Worm (Caenorhabditis elegans) whole organism, L1 larva: ENCODE data around the gene hipr-1.
A peak's percentile ranks its signal among the peaks of the same experiment; 100 is the strongest.

Source experiments
- C34B4.2 ChIP-seq: sonication (generic microtip); optimal IDR thresholded peaks from 2 replicates; lab custom pipeline; 2017; ENCODE audit warnings: mild to moderate bottlenecking, missing genetic modification characterization, missing compliant biosample characterization
- F16B12.6 ChIP-seq: fragments of 150-350 bp; optimal IDR thresholded peaks from 2 replicates; lab custom pipeline; 2014; ENCODE audit warnings: missing biosample characterization, missing genetic modification characterization
- Y116A8C.19 ChIP-seq: sonication (generic microtip); optimal IDR thresholded peaks from 2 replicates; lab custom pipeline; 2016; ENCODE audit warnings: missing compliant biosample characterization, missing genetic modification characterization, borderline replicate concordance
- aly-2 ChIP-seq: fragments of 150-350 bp; optimal IDR thresholded peaks from 2 replicates; lab custom pipeline; 2014; ENCODE audit warnings: missing biosample characterization, missing genetic modification characterization
- blmp-1 ChIP-seq: fragments of 150-350 bp; optimal IDR thresholded peaks from 2 replicates; lab custom pipeline; 2014; ENCODE audit warnings: missing biosample characterization, missing genetic modification characterization
- ceh-88 ChIP-seq: fragments of 200-800 bp; sonication (Bioruptor generic); IDR thresholded peaks from 2 replicates; pipeline ENCODE4 v1.3.6; 2022; ENCODE audit warnings: missing genetic modification characterization, missing compliant biosample characterization
- ces-1 ChIP-seq: fragments of 150-350 bp; optimal IDR thresholded peaks from 2 replicates; lab custom pipeline; 2014; ENCODE audit warnings: missing biosample characterization, missing genetic modification reagents, missing genetic modification characterization
- efl-1 ChIP-seq, 4 experiments: fragments of 150-350 bp; optimal IDR thresholded peaks in 3 of 4; peaks in 1 of 4; 1 replicate in 1 of 4; 2 replicates in 3 of 4; lab custom pipeline; 2014; ENCODE audit warnings: missing biosample characterization in 2 of 4, missing genetic modification characterization in 2 of 4, missing genetic modification reagents in 2 of 4
- efl-3 ChIP-seq: fragments of 200-800 bp; sonication (Bioruptor generic); optimal IDR thresholded peaks from 2 replicates; lab custom pipeline; 2018; ENCODE audit warnings: mild to moderate bottlenecking, missing genetic modification characterization, missing compliant biosample characterization
- elt-2 ChIP-seq: sonication (generic microtip); optimal IDR thresholded peaks from 2 replicates; lab custom pipeline; 2016; ENCODE audit warnings: missing genetic modification characterization, mild to moderate bottlenecking, inconsistent platforms, missing compliant biosample characterization, missing genetic modification reagents
- fkh-10 ChIP-seq: sonication (generic microtip); optimal IDR thresholded peaks from 2 replicates; lab custom pipeline; 2017; ENCODE audit warnings: missing biosample characterization, missing genetic modification reagents, missing genetic modification characterization
- fkh-4 ChIP-seq: sonication (generic microtip); optimal IDR thresholded peaks from 2 replicates; lab custom pipeline; 2016; ENCODE audit warnings: missing compliant biosample characterization, missing genetic modification characterization, borderline replicate concordance
- fos-1 ChIP-seq: fragments of 150-350 bp; optimal IDR thresholded peaks from 2 replicates; lab custom pipeline; 2014; ENCODE audit warnings: missing biosample characterization, missing genetic modification characterization
- grh-1 ChIP-seq: fragments of 200-800 bp; sonication (Bioruptor generic); IDR thresholded peaks from 2 replicates; pipeline ENCODE4 v1.3.6; 2022; ENCODE audit warnings: missing genetic modification reagents, missing genetic modification characterization, missing compliant biosample characterization
- hlh-17 ChIP-seq: fragments of 200-800 bp; sonication (Bioruptor generic); optimal IDR thresholded peaks from 2 replicates; lab custom pipeline; 2018; ENCODE audit warnings: missing genetic modification characterization, mild to moderate bottlenecking, missing compliant biosample characterization, moderate library complexity, borderline replicate concordance
- hpl-2 ChIP-seq: fragments of 150-350 bp; optimal IDR thresholded peaks from 2 replicates; lab custom pipeline; 2014; ENCODE audit warnings: missing biosample characterization, missing genetic modification reagents, missing genetic modification characterization
- irx-1 ChIP-seq: sonication (generic microtip); optimal IDR thresholded peaks from 2 replicates; lab custom pipeline; 2016; ENCODE audit warnings: missing genetic modification characterization, missing compliant biosample characterization
- lin-15B ChIP-seq: fragments of 150-350 bp; sonication (generic microtip); optimal IDR thresholded peaks from 3 replicates; lab custom pipeline; 2014; ENCODE audit warnings: missing biosample characterization, missing genetic modification characterization
- lin-35 ChIP-seq, 2 experiments: fragments of 150-350 bp; optimal IDR thresholded peaks; 2 replicates each; lab custom pipeline; 2014; ENCODE audit warnings: missing biosample characterization in 2 of 2, missing genetic modification characterization in 2 of 2, missing genetic modification reagents in 2 of 2
- lir-3 ChIP-seq: sonication (generic microtip); optimal IDR thresholded peaks from 2 replicates; lab custom pipeline; 2016; ENCODE audit warnings: mild to moderate bottlenecking, missing genetic modification characterization, moderate library complexity, missing compliant biosample characterization; ENCODE audit not compliant: poor library complexity
- lsy-2 ChIP-seq, 2 experiments: fragments of 150-350 bp; optimal IDR thresholded peaks; 2 replicates each; lab custom pipeline; 2014; ENCODE audit warnings: missing biosample characterization in 2 of 2, missing genetic modification characterization in 2 of 2
- mab-9 ChIP-seq: fragments of 200-800 bp; sonication (Bioruptor generic); IDR thresholded peaks from 2 replicates; pipeline ENCODE4 v1.3.6; 2022; ENCODE audit warnings: missing genetic modification reagents, missing genetic modification characterization, missing compliant biosample characterization
- mdl-1 ChIP-seq, 2 experiments: fragments of 150-350 bp; optimal IDR thresholded peaks; 2 replicates each; lab custom pipeline; 2014 to 2017; ENCODE audit warnings: missing biosample characterization in 2 of 2, missing genetic modification characterization in 2 of 2, inconsistent platforms in 1 of 2
- mef-2 ChIP-seq: fragments of 150-350 bp; optimal IDR thresholded peaks from 2 replicates; lab custom pipeline; 2014; ENCODE audit warnings: missing biosample characterization, missing genetic modification characterization
- nhr-11 ChIP-seq: fragments of 150-350 bp; optimal IDR thresholded peaks from 2 replicates; lab custom pipeline; 2014; ENCODE audit warnings: missing biosample characterization, missing genetic modification characterization
- nhr-12 ChIP-seq: sonication (generic microtip); optimal IDR thresholded peaks from 2 replicates; lab custom pipeline; 2017; ENCODE audit warnings: missing biosample characterization, missing genetic modification characterization
- nhr-20 ChIP-seq: sonication (generic microtip); optimal IDR thresholded peaks from 2 replicates; lab custom pipeline; 2016; ENCODE audit warnings: mild to moderate bottlenecking, missing genetic modification characterization, missing compliant biosample characterization
- nhr-28 ChIP-seq: fragments of 150-350 bp; optimal IDR thresholded peaks from 2 replicates; lab custom pipeline; 2014; ENCODE audit warnings: missing biosample characterization, missing genetic modification characterization
- nhr-47 ChIP-seq: sonication (generic microtip); optimal IDR thresholded peaks from 2 replicates; lab custom pipeline; 2016; ENCODE audit warnings: mild to moderate bottlenecking, missing genetic modification characterization, moderate library complexity, missing compliant biosample characterization
- nhr-76 ChIP-seq: sonication (generic microtip); optimal IDR thresholded peaks from 2 replicates; lab custom pipeline; 2017; ENCODE audit warnings: missing biosample characterization, missing genetic modification characterization
- nhr-84 ChIP-seq: sonication (generic microtip); optimal IDR thresholded peaks from 2 replicates; lab custom pipeline; 2017; ENCODE audit warnings: missing biosample characterization, missing genetic modification characterization
- pag-3 ChIP-seq: sonication (generic microtip); optimal IDR thresholded peaks from 2 replicates; lab custom pipeline; 2017; ENCODE audit warnings: missing genetic modification characterization, mild to moderate bottlenecking, missing compliant biosample characterization, antibody characterized with exemption, borderline replicate concordance; ENCODE audit not compliant: insufficient read depth
- skn-1 ChIP-seq: fragments of 150-350 bp; optimal IDR thresholded peaks from 2 replicates; lab custom pipeline; 2014; ENCODE audit warnings: missing biosample characterization, missing genetic modification characterization
- swsn-7 ChIP-seq: sonication (generic microtip); optimal IDR thresholded peaks from 2 replicates; lab custom pipeline; 2016; ENCODE audit warnings: missing genetic modification characterization, missing compliant biosample characterization
- unc-130 ChIP-seq: fragments of 150-350 bp; optimal IDR thresholded peaks from 2 replicates; lab custom pipeline; 2017; ENCODE audit warnings: missing biosample characterization, missing genetic modification characterization, inconsistent platforms
- unc-62 ChIP-seq: fragments of 150-350 bp; optimal IDR thresholded peaks from 2 replicates; lab custom pipeline; 2014; ENCODE audit warnings: missing biosample characterization, missing genetic modification reagents, missing genetic modification characterization
- unc-86 ChIP-seq: sonication (generic microtip); optimal IDR thresholded peaks from 2 replicates; lab custom pipeline; 2016; ENCODE audit warnings: missing genetic modification characterization, missing compliant biosample characterization
- unc-98 ChIP-seq: fragments of 200-800 bp; sonication (Bioruptor generic); IDR thresholded peaks from 2 replicates; pipeline ENCODE4 v1.3.6; 2022; ENCODE audit warnings: missing genetic modification characterization, missing compliant biosample characterization
- vab-15 ChIP-seq: sonication (generic microtip); optimal IDR thresholded peaks from 2 replicates; lab custom pipeline; 2017; ENCODE audit warnings: missing genotype, mild to moderate bottlenecking, missing genetic modification characterization, missing compliant biosample characterization
- zip-4 ChIP-seq: fragments of 200-800 bp; sonication (Bioruptor generic); optimal IDR thresholded peaks from 2 replicates; lab custom pipeline; 2018; ENCODE audit warnings: mild to moderate bottlenecking, missing genetic modification characterization, moderate library complexity, missing compliant biosample characterization
- ztf-11 ChIP-seq, 2 experiments: sonication (generic microtip); optimal IDR thresholded peaks; 2 replicates each; lab custom pipeline; 2016 to 2017; ENCODE audit warnings: missing genetic modification characterization in 2 of 2, missing biosample characterization in 1 of 2, missing compliant biosample characterization in 1 of 2
- ztf-4 ChIP-seq: fragments of 150-350 bp; optimal IDR thresholded peaks from 2 replicates; lab custom pipeline; 2014; ENCODE audit warnings: missing biosample characterization, missing genetic modification characterization

The hipr-1 gene

DNA sequence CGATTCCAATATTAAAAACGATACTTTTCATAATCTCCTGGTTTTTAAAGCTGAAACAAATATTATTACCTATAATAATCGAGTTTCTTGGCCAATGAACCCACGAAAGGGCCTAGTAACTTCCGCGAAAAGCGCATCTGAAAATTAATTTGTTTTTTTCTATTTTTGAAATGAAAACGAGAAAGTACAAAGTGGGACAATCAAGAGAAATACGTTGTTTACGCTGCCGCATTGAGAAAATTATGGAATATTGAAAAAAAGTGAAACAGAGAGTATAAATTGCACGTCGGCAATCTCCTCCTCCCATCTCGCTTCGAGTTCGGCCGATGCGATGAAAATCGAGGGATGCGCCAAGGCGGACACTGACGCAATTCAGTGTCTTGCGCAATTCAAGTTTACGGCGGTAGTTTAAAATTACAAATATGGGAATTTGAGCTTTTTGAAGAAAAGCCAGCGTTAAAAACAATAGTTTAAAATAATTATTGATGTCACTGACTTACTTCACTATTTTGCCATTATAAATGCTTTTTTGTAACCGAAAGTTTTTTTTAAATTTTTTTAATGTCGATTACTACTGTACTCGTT is 21.4 kb downstream of the hipr-1 start, which contains the start of gene pdhk-2 (continued):
- peak; percentile 92 for TF ChIP-seq irx-1 (tag; lab: Kevin White, UChicago)
- TF ChIP-seq nhr-47 (tag; lab: Kevin White, UChicago) = peak; percentile 97
- no peak for TF ChIP-seq nhr-12 (tag; lab: Kevin White, UChicago)
- peak; percentile 93 for TF ChIP-seq fkh-10 (GFP tag; lab: Kevin White, UChicago)
- peak; percentile 96 for TF ChIP-seq nhr-20 (tag; lab: Kevin White, UChicago)
- TF ChIP-seq efl-3 (GFP tag; lab: Kevin White, UChicago) = peak; percentile 53
- TF ChIP-seq grh-1 (GFP tag; lab: Robert Waterston, UW) = peak; percentile 98
- TF ChIP-seq unc-86 = peak; percentile 94
- peak; percentile 96 for TF ChIP-seq swsn-7 (tag; lab: Kevin White, UChicago)
- TF ChIP-seq fos-1 (tag; lab: Kevin White, UChicago) = peak; percentile 86
- TF ChIP-seq nhr-28 (tag; lab: Kevin White, UChicago) = no peak
- no peak for TF ChIP-seq nhr-76 (tag; lab: Kevin White, UChicago)
- TF ChIP-seq nhr-11 (tag; lab: Kevin White, UChicago) = peak; percentile 89
- peak; percentile 88 for TF ChIP-seq ztf-4 (tag; lab: Kevin White, UChicago)
- peak; percentile 32 for TF ChIP-seq hpl-2
- peak; percentile 69 for TF ChIP-seq mef-2 (tag; lab: Kevin White, UChicago)
- TF ChIP-seq elt-2 (tag; lab: Kevin White, UChicago) = peak; percentile 85
- no peak for TF ChIP-seq unc-62 (GFP tag; lab: Kevin White, UChicago)
- TF ChIP-seq C34B4.2 = peak; percentile 49
- TF ChIP-seq lir-3 (tag; lab: Kevin White, UChicago) = peak; percentile 82
- peak; percentile 71 for TF ChIP-seq skn-1 (tag; lab: Kevin White, UChicago)
- peak in 1 of 2 experiments; percentile 84 for TF ChIP-seq ztf-11 (tag; optimal IDR thresholded peaks at IDR 0.05; lab: Kevin White, UChicago)
- peak; percentile 95 for TF ChIP-seq lsy-2 (tag; optimal IDR thresholded peaks at IDR 0.05; lab: Kevin White, UChicago)
- peak; percentile 99 to 100 for TF ChIP-seq lin-35 (GFP tag; optimal IDR thresholded peaks at IDR 0.05; lab: Kevin White, UChicago)
- peak in 1 of 2 experiments; percentile 85 for TF ChIP-seq mdl-1 (tag; optimal IDR thresholded peaks at IDR 0.05; lab: Kevin White, UChicago)
- TF ChIP-seq ceh-88 (GFP tag; lab: Robert Waterston, UW) = peak; percentile 78
- TF ChIP-seq hlh-17 (GFP tag; lab: Kevin White, UChicago) = no peak
- TF ChIP-seq ces-1 (GFP tag; lab: Kevin White, UChicago) = no peak
- TF ChIP-seq unc-130 (tag; lab: Kevin White, UChicago) = peak; percentile 80
- no peak for TF ChIP-seq nhr-84
- peak; percentile 72 for TF ChIP-seq fkh-4 (tag; lab: Kevin White, UChicago)
- peak; percentile 80 for TF ChIP-seq blmp-1 (tag; lab: Kevin White, UChicago)
- TF ChIP-seq mab-9 = peak; percentile 68
- TF ChIP-seq pag-3 (tag; lab: Kevin White, UChicago) = no peak
- TF ChIP-seq aly-2 = peak; percentile 78
- peak; percentile 90 for TF ChIP-seq lin-15B
- TF ChIP-seq vab-15 (tag; lab: Kevin White, UChicago) = peak; percentile 75
- TF ChIP-seq F16B12.6 (tag; lab: Kevin White, UChicago) = peak; percentile 66
- peak; percentile 89 for TF ChIP-seq zip-4 (GFP tag; lab: Kevin White, UChicago)
- peak; percentile 47; the same call in 1 of the 2 replicates for TF ChIP-seq unc-98 (GFP tag; lab: Robert Waterston, UW)
- TF ChIP-seq Y116A8C.19 (tag; lab: Kevin White, UChicago) = no peak

DNA sequence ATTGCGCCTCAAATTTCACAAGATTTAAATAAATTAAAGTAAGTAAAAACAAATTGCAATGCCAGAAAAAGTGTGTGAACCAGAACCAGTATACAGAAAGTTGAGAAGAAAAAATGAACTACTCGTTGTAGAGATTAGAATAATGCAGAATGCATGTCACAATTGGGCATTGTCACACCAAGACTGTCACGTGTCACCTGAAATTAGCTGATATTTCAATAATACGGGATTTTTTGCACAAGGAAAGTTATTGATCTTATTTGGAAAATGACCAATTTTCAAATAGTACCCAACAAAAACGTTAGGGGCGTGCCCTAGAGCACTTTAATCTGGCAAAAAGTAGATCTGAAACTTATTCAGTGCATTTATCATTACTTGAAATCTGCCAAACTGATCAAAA is 22.0 kb downstream of the hipr-1 start:
- TF ChIP-seq efl-3 (GFP tag; lab: Kevin White, UChicago) (no peak), C34B4.2 (no peak), efl-1 (optimal IDR thresholded peaks at IDR 0.05; lab: Kevin White, UChicago) (no peak), efl-1 (GFP tag; optimal IDR thresholded peaks at IDR 0.05 in 1 of 2; lab: Kevin White, UChicago) (peak in 1 of 2 experiments; percentile 91)
- TF ChIP-seq, all 84 proteins: peak for 1
